Fruit fly (Drosophila melanogaster) whole organism, embryonic: Measurements from ENCODE around the gene NKCC.

ENCODE experiments used
- Abd-B ChIP-seq: fragments of 200-800 bp; sonication (Bioruptor generic); optimal IDR thresholded peaks from 2 replicates; lab custom pipeline; 2018; ENCODE audit warnings: missing biosample characterization, mild to moderate bottlenecking, missing genetic modification characterization, moderate library complexity
- Aef1 ChIP-seq: fragments of 200-800 bp; sonication (Bioruptor generic); IDR thresholded peaks from 3 replicates; pipeline ENCODE4 v1.3.6; 2022; ENCODE audit warnings: missing biosample characterization, missing genetic modification characterization
- Antp ChIP-seq: fragments of 200-800 bp; sonication (Bioruptor generic); optimal IDR thresholded peaks from 3 replicates; lab custom pipeline; 2016; ENCODE audit warnings: missing biosample characterization, missing genetic modification characterization
- BEAF-32 ChIP-seq: fragments of 200-800 bp; sonication (Bioruptor generic); optimal IDR thresholded peaks from 3 replicates; lab custom pipeline; 2017; ENCODE audit warnings: missing biosample characterization, missing genetic modification characterization, mild to moderate bottlenecking, moderate library complexity, missing genetic modification reagents
- CG10267 ChIP-seq: fragments of 200-800 bp; sonication (Bioruptor generic); optimal IDR thresholded peaks from 2 replicates; lab custom pipeline; 2018; ENCODE audit warnings: missing biosample characterization, mild to moderate bottlenecking, missing genetic modification characterization, moderate library complexity
- CG11695 ChIP-seq: fragments of 200-800 bp; sonication (Bioruptor generic); IDR thresholded peaks from 3 replicates; pipeline ENCODE4 v1.3.6; 2022; ENCODE audit warnings: missing biosample characterization, missing genetic modification characterization
- CG12104 ChIP-seq: fragments of 200-800 bp; sonication (Bioruptor generic); optimal IDR thresholded peaks from 3 replicates; lab custom pipeline; 2016; ENCODE audit warnings: missing biosample characterization, missing genetic modification characterization
- CG13624 ChIP-seq: fragments of 200-800 bp; sonication (Bioruptor generic); optimal IDR thresholded peaks from 2 replicates; lab custom pipeline; 2016; ENCODE audit warnings: missing biosample characterization, missing genetic modification characterization
- CG15011 ChIP-seq: fragments of 200-800 bp; sonication (Bioruptor generic); optimal IDR thresholded peaks from 3 replicates; lab custom pipeline; 2018; ENCODE audit warnings: missing biosample characterization, mild to moderate bottlenecking, missing genetic modification characterization
- CG17912 ChIP-seq: fragments of 200-800 bp; sonication (Bioruptor generic); optimal IDR thresholded peaks from 2 replicates; lab custom pipeline; 2018; ENCODE audit warnings: missing biosample characterization, mild to moderate bottlenecking, missing genetic modification characterization
- CG18011 ChIP-seq: fragments of 200-800 bp; sonication (Bioruptor generic); optimal IDR thresholded peaks from 2 replicates; lab custom pipeline; 2017; ENCODE audit warnings: missing biosample characterization, missing genetic modification characterization, mild to moderate bottlenecking, moderate library complexity, missing genotype
- CG3726 ChIP-seq: fragments of 200-800 bp; sonication (Bioruptor generic); IDR thresholded peaks from 3 replicates; pipeline ENCODE4, ENCODE4 v1.3.6; 2022; ENCODE audit warnings: missing biosample characterization, missing genetic modification characterization
- CG5180 ChIP-seq: fragments of 200-800 bp; sonication (Bioruptor generic); optimal IDR thresholded peaks from 3 replicates; lab custom pipeline; 2017; ENCODE audit warnings: missing biosample characterization, missing genetic modification characterization, mild to moderate bottlenecking, moderate library complexity, missing genetic modification reagents
- CG7556 ChIP-seq: fragments of 200-800 bp; sonication (Bioruptor generic); optimal IDR thresholded peaks from 2 replicates; lab custom pipeline; 2017; ENCODE audit warnings: missing biosample characterization, mild to moderate bottlenecking, missing genetic modification characterization
- CG8944 ChIP-seq: fragments of 200-800 bp; sonication (Bioruptor generic); optimal IDR thresholded peaks from 3 replicates; lab custom pipeline; 2016; ENCODE audit warnings: missing biosample characterization, missing genetic modification characterization
- CG9609 ChIP-seq: fragments of 200-800 bp; sonication (Bioruptor generic); optimal IDR thresholded peaks from 3 replicates; lab custom pipeline; 2016; ENCODE audit warnings: missing biosample characterization, missing genetic modification characterization
- CG9797 ChIP-seq: fragments of 200-800 bp; sonication (Bioruptor generic); optimal IDR thresholded peaks from 3 replicates; lab custom pipeline; 2018; ENCODE audit warnings: missing biosample characterization, mild to moderate bottlenecking, missing genetic modification characterization
- CG9817 ChIP-seq: fragments of 200-800 bp; sonication (Bioruptor generic); optimal IDR thresholded peaks from 2 replicates; lab custom pipeline; 2018; ENCODE audit warnings: missing biosample characterization, mild to moderate bottlenecking, missing genetic modification characterization, moderate library complexity
- CoRest ChIP-seq: fragments of 200-800 bp; sonication (Bioruptor generic); optimal IDR thresholded peaks from 3 replicates; lab custom pipeline; 2018; ENCODE audit warnings: missing biosample characterization, mild to moderate bottlenecking, missing genetic modification characterization, moderate library complexity
- Dll ChIP-seq: fragments of 200-800 bp; sonication (Bioruptor generic); IDR thresholded peaks from 4 replicates; pipeline ENCODE4 v1.3.6; 2022; ENCODE audit warnings: missing biosample characterization, missing genetic modification characterization; ENCODE audit not compliant: partially characterized antibody
- Dp ChIP-seq: fragments of 200-800 bp; sonication (Bioruptor generic); optimal IDR thresholded peaks from 2 replicates; lab custom pipeline; 2018; ENCODE audit warnings: missing biosample characterization, mild to moderate bottlenecking, missing genetic modification characterization, moderate library complexity
- E2f1 ChIP-seq: fragments of 200-800 bp; sonication (Bioruptor generic); IDR thresholded peaks from 2 replicates; pipeline ENCODE4 v1.3.6; 2022; ENCODE audit warnings: missing biosample characterization, missing genetic modification characterization
- E2f2 ChIP-seq: fragments of 200-800 bp; sonication (Bioruptor generic); IDR thresholded peaks from 2 replicates; pipeline ENCODE4 v1.3.6; 2022; ENCODE audit warnings: missing biosample characterization, missing genetic modification characterization
- Ets97D ChIP-seq: fragments of 200-800 bp; sonication (Bioruptor generic); optimal IDR thresholded peaks from 3 replicates; lab custom pipeline; 2016; ENCODE audit warnings: missing biosample characterization, missing genetic modification characterization
- Hey ChIP-seq: fragments of 200-800 bp; sonication (Bioruptor generic); optimal IDR thresholded peaks from 3 replicates; lab custom pipeline; 2018; ENCODE audit warnings: missing biosample characterization, mild to moderate bottlenecking, missing genetic modification characterization
- MBD-R2 ChIP-seq: fragments of 200-800 bp; sonication (Bioruptor generic); IDR thresholded peaks from 2 replicates; pipeline ENCODE4 v1.3.6; 2022; ENCODE audit warnings: missing biosample characterization, missing genetic modification characterization
- Nf-YA ChIP-seq: fragments of 200-800 bp; sonication (Bioruptor generic); IDR thresholded peaks from 2 replicates; pipeline ENCODE4 v1.3.6; 2022; ENCODE audit warnings: missing biosample characterization, missing genetic modification characterization
- Sox100B ChIP-seq: fragments of 200-800 bp; sonication (Bioruptor generic); optimal IDR thresholded peaks from 3 replicates; lab custom pipeline; 2018; ENCODE audit warnings: missing biosample characterization, mild to moderate bottlenecking, missing genetic modification characterization
- Stat92E ChIP-seq, 3 experiments: fragments of >200 bp in 2 of 3; fragments of 200-800 bp in 1 of 3; sonication (Bioruptor generic) in 1 of 3; optimal IDR thresholded peaks; 2 replicates each; lab custom pipeline; 2017 to 2019; ENCODE audit warnings: missing biosample characterization in 3 of 3, missing genetic modification characterization in 3 of 3, mild to moderate bottlenecking in 1 of 3, moderate library complexity in 1 of 3
- Xbp1 ChIP-seq: fragments of 200-800 bp; sonication (Bioruptor generic); optimal IDR thresholded peaks from 3 replicates; lab custom pipeline; 2016; ENCODE audit warnings: missing biosample characterization, mild to moderate bottlenecking, missing genetic modification characterization
- ase ChIP-seq: fragments of 200-800 bp; sonication (Bioruptor generic); IDR thresholded peaks from 3 replicates; pipeline ENCODE4 v1.3.6; 2022; ENCODE audit warnings: missing biosample characterization, missing genetic modification characterization
- cg ChIP-seq: fragments of 200-800 bp; sonication (Bioruptor generic); optimal IDR thresholded peaks from 3 replicates; lab custom pipeline; 2019; ENCODE audit warnings: missing biosample characterization, mild to moderate bottlenecking, missing genetic modification characterization, moderate library complexity
- crp ChIP-seq, 2 experiments: fragments of 200-800 bp; sonication (Bioruptor generic); optimal IDR thresholded peaks; 2 replicates in 1 of 2; 3 replicates in 1 of 2; lab custom pipeline; 2017; ENCODE audit warnings: missing biosample characterization in 2 of 2, missing genetic modification characterization in 2 of 2, mild to moderate bottlenecking in 1 of 2, moderate library complexity in 1 of 2
- cwo ChIP-seq: fragments of 200-800 bp; sonication (Bioruptor generic); optimal IDR thresholded peaks from 3 replicates; lab custom pipeline; 2017; ENCODE audit warnings: missing biosample characterization, missing genetic modification characterization, mild to moderate bottlenecking, moderate library complexity, missing genetic modification reagents
- dysf ChIP-seq: fragments of 200-800 bp; sonication (Bioruptor generic); IDR thresholded peaks from 3 replicates; pipeline ENCODE4 v1.3.6; 2022; ENCODE audit warnings: missing biosample characterization, missing genetic modification characterization
- gem ChIP-seq: fragments of 200-800 bp; sonication (Bioruptor generic); optimal IDR thresholded peaks from 2 replicates; lab custom pipeline; 2019; ENCODE audit warnings: missing biosample characterization, mild to moderate bottlenecking, missing genetic modification characterization, moderate library complexity
- nmo ChIP-seq: fragments of 200-800 bp; sonication (Bioruptor generic); optimal IDR thresholded peaks from 2 replicates; lab custom pipeline; 2018; ENCODE audit warnings: missing biosample characterization, mild to moderate bottlenecking, missing genetic modification characterization, moderate library complexity
- phol ChIP-seq: fragments of 200-800 bp; sonication (Bioruptor generic); optimal IDR thresholded peaks from 3 replicates; lab custom pipeline; 2018; ENCODE audit warnings: missing biosample characterization, mild to moderate bottlenecking, missing genetic modification characterization, moderate library complexity
- ro ChIP-seq: fragments of 200-800 bp; sonication (Bioruptor generic); IDR thresholded peaks from 2 replicates; pipeline ENCODE4 v1.3.6; 2022; ENCODE audit warnings: missing biosample characterization, missing genetic modification characterization
- row ChIP-seq: fragments of 200-800 bp; sonication (Bioruptor generic); IDR thresholded peaks from 3 replicates; pipeline ENCODE4 v1.3.6; 2022; ENCODE audit warnings: missing biosample characterization, missing genetic modification characterization
- sens ChIP-seq: fragments of 200-800 bp; sonication (Bioruptor generic); peaks from one replicate; lab custom pipeline; 2016; ENCODE audit warnings: missing biosample characterization, missing genetic modification characterization
- shn ChIP-seq: fragments of 200-800 bp; sonication (Bioruptor generic); optimal IDR thresholded peaks from 3 replicates; lab custom pipeline; 2016; ENCODE audit warnings: missing biosample characterization, missing genetic modification characterization
- slou ChIP-seq: fragments of 200-800 bp; sonication (Bioruptor generic); optimal IDR thresholded peaks from 3 replicates; lab custom pipeline; 2016; ENCODE audit warnings: missing biosample characterization, missing genetic modification characterization
- sna ChIP-seq: fragments of 200-800 bp; sonication (Bioruptor generic); IDR thresholded peaks from 2 replicates; pipeline ENCODE4 v1.3.6; 2022; ENCODE audit warnings: missing biosample characterization, missing genetic modification characterization; ENCODE audit not compliant: partially characterized antibody
- so ChIP-seq: fragments of 200-800 bp; sonication (Bioruptor generic); IDR thresholded peaks from 3 replicates; pipeline ENCODE4 v1.3.6; 2022; ENCODE audit warnings: missing biosample characterization, missing genetic modification characterization
- ssp ChIP-seq: fragments of 200-800 bp; sonication (Bioruptor generic); IDR thresholded peaks from 2 replicates; pipeline ENCODE4 v1.3.6; 2022; ENCODE audit warnings: missing biosample characterization, missing genetic modification characterization
- toy ChIP-seq: fragments of 200-800 bp; sonication (Bioruptor generic); IDR thresholded peaks from 2 replicates; pipeline ENCODE4 v1.3.6; 2022; ENCODE audit warnings: missing biosample characterization, missing genetic modification characterization

The NKCC gene

DNA sequence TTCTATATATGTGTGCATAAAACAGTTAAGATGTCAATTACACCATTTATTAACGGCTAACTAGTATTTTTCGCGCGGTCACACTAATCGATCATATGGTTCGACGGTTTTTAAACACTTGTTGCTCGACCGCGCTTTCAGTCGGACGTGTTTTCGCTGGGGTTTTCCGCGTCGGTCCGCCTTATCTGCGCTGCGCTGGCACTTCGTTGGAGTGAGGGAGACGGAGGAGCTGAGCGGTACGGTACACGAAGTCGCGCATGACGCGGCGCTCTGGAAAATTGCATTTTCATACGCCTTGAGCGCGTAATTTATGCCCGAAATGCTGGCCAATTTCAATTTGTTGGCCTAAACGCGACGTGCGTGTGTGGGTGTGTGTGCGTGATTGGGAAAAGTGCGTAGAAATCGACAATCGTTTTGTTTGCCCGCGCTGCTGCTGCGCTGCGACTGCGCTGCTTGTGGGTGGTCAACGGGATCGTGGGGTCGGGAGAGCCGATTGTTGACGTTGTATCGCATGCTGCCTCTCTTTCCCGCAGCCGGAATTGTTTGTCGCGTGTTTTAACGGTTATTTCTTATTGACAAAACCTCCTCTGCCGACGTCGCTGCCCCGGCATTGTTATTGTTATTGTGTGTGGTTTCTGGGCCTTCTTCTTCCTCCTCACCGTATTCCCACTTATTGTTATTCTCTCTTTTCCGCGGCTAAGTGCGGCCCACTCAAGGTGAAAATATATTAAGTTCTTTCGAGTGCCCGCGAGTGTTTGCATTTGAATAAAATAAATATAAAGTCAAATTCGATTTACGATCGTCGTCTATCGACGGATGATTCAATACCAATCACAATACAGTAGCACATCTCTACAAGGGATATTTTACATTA lies 14.7 kb upstream of the NKCC start, which contains the start of gene Itpr (continued):
- TF ChIP-seq Xbp1 (GFP tag; lab: Kevin White, UChicago): no peak
- TF ChIP-seq CG9609: no peak
- no peak for TF ChIP-seq so (GFP tag; lab: Robert Waterston, UW)

DNA sequence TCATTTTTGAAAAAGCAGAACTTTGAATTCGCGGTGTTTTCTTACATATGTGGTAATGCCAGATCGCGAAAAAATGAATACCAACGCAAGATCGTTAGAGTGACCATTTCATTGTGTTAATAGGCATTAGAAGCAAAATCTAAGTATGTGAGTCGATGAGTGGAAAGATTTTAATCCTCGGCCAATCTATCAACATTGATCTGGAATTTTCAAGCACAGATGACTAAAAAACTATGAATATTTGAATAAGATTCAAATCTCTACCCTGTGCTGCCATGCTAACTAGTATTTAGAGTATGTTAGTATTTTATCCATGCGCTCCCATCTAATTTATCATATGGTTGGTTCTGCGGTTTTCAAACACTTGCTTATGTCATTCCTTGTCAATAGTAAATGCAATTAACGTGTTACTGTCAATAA lies 14.1 kb upstream of the NKCC start:
- TF ChIP-seq Ets97D (GFP tag; lab: Kevin White, UChicago) (peak; percentile 57), CG13624 (GFP tag; lab: Kevin White, UChicago) (no peak), Dll (GFP tag; lab: Robert Waterston, UW) (no peak), CG3726 (no peak), Aef1 (GFP tag; lab: Robert Waterston, UW) (no peak), CG17912 (GFP tag; lab: Kevin White, UChicago) (no peak), sens (GFP tag; lab: Kevin White, UChicago) (peak; percentile 72), Hey (no peak), dysf (GFP tag; lab: Robert Waterston, UW) (no peak), Dp (GFP tag; lab: Kevin White, UChicago) (peak; percentile 79), CG7556 (GFP tag; lab: Kevin White, UChicago) (no peak), Antp (no peak), BEAF-32 (GFP tag; lab: Kevin White, UChicago) (peak; percentile 49), CG18011 (no peak), toy (GFP tag; lab: Robert Waterston, UW) (no peak), CG9817 (no peak), ro (GFP tag; lab: Robert Waterston, UW) (no peak), CG8944 (GFP tag; lab: Kevin White, UChicago) (no peak), Stat92E (GFP tag; optimal IDR thresholded peaks at IDR 0.05; lab: Kevin White, UChicago) (no peak), cwo (GFP tag; lab: Kevin White, UChicago) (no peak), nmo (GFP tag; lab: Kevin White, UChicago) (peak; percentile 13), slou (GFP tag; lab: Kevin White, UChicago) (no peak), E2f2 (GFP tag; lab: Robert Waterston, UW) (peak; percentile 84), CG15011 (GFP tag; lab: Kevin White, UChicago) (no peak), Sox100B (GFP tag; lab: Kevin White, UChicago) (no peak), ssp (GFP tag; lab: Robert Waterston, UW) (no peak), MBD-R2 (no peak), E2f1 (GFP tag; lab: Robert Waterston, UW) (no peak), CoRest (tag; lab: Kevin White, UChicago) (peak; percentile 16), CG11695 (GFP tag; lab: Robert Waterston, UW) (no peak), CG9797 (GFP tag; lab: Kevin White, UChicago) (peak; percentile 84), CG12104 (GFP tag; lab: Kevin White, UChicago) (no peak), phol (tag; lab: Kevin White, UChicago) (peak; percentile 32), ase (no peak), Abd-B (GFP tag; lab: Kevin White, UChicago) (peak; percentile 23), sna (GFP tag; lab: Robert Waterston, UW) (no peak), Nf-YA (no peak), crp (GFP tag; optimal IDR thresholded peaks at IDR 0.05; lab: Kevin White, UChicago) (peak; percentile 32 to 85), CG5180 (GFP tag; lab: Kevin White, UChicago) (no peak), row (GFP tag; lab: Robert Waterston, UW) (no peak), gem (peak; percentile 2), CG10267 (tag; lab: Kevin White, UChicago) (peak; percentile 48), shn (GFP tag; lab: Kevin White, UChicago) (no peak), cg (no peak)
